Worm (Caenorhabditis elegans): ENCODE data around the gene tyra-2.

The tyra-2 gene

DNA sequence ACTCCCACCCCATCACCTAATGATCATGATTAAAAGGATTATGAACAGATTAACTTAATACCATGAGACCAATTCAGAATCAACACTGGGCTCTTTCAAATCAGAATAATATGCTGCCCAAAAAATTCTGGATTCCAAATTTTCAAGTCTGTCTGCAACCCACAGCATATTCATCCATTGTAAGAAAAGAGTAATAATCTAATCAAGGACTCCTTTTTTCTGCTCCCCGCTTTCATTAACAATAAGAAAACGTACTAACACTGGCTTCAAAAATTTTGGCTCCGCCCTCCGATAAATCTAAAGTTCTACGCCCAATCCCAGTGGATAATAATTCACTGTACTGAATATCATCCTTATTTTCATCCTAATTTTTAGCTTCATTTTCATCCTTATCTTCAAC lies 17.2 kb downstream of the tyra-2 start:
- TF ChIP-seq blmp-1 (tag; optimal IDR thresholded peaks at IDR 0.05) = no peak
- no peak for TF ChIP-seq fkh-8 (tag; optimal IDR thresholded peaks at IDR 0.05)
- TF ChIP-seq aly-2 (tag; optimal IDR thresholded peaks at IDR 0.05) = no peak
- TF ChIP-seq irx-1 (tag; optimal IDR thresholded peaks at IDR 0.05) = no peak
- TF ChIP-seq ztf-4 (tag; optimal IDR thresholded peaks at IDR 0.05) = no peak
- TF ChIP-seq hlh-4 (tag; optimal IDR thresholded peaks at IDR 0.05) = no peak
- peak; percentile 80 for TF ChIP-seq dsc-1 (tag; optimal IDR thresholded peaks at IDR 0.05)

DNA sequence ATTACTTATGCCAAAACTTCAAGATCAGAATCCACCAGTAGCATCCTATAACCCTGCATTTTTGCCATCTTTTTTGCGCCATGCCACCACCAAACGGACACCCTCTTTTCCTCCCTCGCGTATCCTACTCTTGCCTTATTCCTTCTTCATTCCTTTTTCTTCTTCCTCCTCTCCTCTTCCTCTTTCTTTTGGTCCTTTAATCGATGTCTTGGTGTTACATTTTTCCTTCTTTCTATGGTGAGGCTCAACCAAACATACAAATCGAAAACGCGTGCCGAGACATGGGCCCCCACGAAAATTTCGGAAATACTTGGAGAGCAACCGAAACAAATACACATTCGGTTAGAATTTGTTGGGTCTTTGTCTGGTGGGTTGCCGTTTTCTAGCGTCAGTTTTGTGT lies 34.1 kb downstream of the tyra-2 start:
- TF ChIP-seq fos-1 (tag; optimal IDR thresholded peaks at IDR 0.05) (no peak), ceh-82 (tag; optimal IDR thresholded peaks at IDR 0.05) (peak in 1 of 3 experiments; percentile 19), efl-1 (optimal IDR thresholded peaks at IDR 0.05) (no peak), efl-1 (GFP tag; optimal IDR thresholded peaks at IDR 0.05 in 1 of 2) (peak in 1 of 2 experiments; percentile 83), egl-13 (tag; optimal IDR thresholded peaks at IDR 0.05) (no peak), lin-14 (GFP tag; optimal IDR thresholded peaks at IDR 0.05) (peak; percentile 69), mdl-1 (tag; optimal IDR thresholded peaks at IDR 0.05) (no peak)

DNA sequence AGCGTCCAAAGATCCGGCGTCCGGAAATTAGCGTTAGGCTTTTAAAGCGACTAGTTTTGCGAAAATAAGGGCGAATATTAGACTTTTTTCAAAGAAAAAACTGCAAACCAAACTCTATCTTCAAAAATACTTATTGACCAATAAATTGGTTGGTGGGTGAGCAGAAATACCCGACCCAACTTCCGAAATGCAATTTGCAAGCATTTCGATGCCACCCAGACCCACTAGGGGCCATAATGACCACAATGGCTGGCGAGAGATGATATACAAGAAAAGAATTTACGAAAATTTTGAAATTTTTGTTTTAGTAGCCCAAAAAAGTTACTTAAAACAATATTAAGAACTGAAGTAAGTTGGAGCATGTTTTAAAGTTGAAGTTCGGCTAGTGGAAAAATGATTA lies 35.2 kb downstream of the tyra-2 start:
- peak; percentile 30 for TF ChIP-seq lin-14 (GFP tag; optimal IDR thresholded peaks at IDR 0.05)
- TF ChIP-seq rnt-1 (tag; optimal IDR thresholded peaks at IDR 0.05) = no peak

DNA sequence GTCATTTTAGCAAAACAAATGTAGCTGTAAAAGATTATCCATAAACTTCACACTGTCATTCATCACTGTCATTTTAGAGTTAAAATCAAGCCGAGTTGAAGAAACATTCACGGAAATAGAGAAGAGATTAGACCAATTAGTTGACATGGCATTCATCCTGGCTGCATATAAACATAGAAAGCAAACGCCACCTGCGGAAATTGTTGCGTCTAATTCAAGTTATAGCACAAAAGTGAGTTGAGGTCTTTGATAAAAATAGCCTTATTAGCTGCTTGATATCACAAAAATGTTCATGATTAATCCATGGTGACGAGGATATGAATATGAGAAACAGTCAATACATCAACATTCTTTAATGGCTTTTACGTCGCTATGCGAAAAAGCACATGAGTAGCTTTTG lies 36.8 kb downstream of the tyra-2 start:
- TF ChIP-seq efl-1 (optimal IDR thresholded peaks at IDR 0.05) (no peak), efl-1 (GFP tag; optimal IDR thresholded peaks at IDR 0.05 in 1 of 2) (peak in 1 of 2 experiments; percentile 49), fkh-8 (tag; optimal IDR thresholded peaks at IDR 0.05) (peak; percentile 40), ceh-8 (GFP tag; optimal IDR thresholded peaks at IDR 0.05) (no peak), dpl-1 (GFP tag; optimal IDR thresholded peaks at IDR 0.05) (no peak), dsc-1 (tag; optimal IDR thresholded peaks at IDR 0.05) (peak; percentile 90), pax-3 (tag; optimal IDR thresholded peaks at IDR 0.05) (peak; percentile 32), lin-39 (tag; optimal IDR thresholded peaks at IDR 0.05) (no peak), lin-14 (GFP tag; optimal IDR thresholded peaks at IDR 0.05) (no peak)

DNA sequence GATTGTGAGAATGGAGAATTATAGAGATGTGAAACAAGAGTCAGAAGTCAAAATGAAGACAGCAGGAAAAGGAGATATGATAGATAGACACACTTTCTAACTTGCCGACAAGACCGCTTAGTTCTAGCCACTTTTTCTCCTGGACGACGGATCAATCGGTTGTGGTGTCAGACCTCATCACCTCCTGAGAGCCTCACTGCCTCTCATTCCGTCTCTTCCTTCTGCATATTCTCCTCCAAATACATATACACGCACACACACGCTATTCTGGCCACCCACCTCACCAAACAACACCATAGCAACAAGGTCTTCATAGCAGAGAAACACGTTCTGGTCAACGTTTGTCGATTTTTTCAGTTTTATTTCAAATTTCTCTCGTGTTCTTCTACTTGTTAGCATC lies 38.3 kb downstream of the tyra-2 start, which contains the start of gene F01E11.3:
TSS of gene F01E11.3 (plus strand) at position 301 of the 400 bp plus-strand sequence.
- TF ChIP-seq aly-2 (tag; optimal IDR thresholded peaks at IDR 0.05) = no peak
- TF ChIP-seq unc-130 (tag; optimal IDR thresholded peaks at IDR 0.05) = no peak
- no peak for TF ChIP-seq snpc-4 (tag; optimal IDR thresholded peaks at IDR 0.05)
- TF ChIP-seq aha-1 (tag; optimal IDR thresholded peaks at IDR 0.05) = no peak
- TF ChIP-seq lsy-2 (tag; optimal IDR thresholded peaks at IDR 0.05) = no peak
- no peak for TF ChIP-seq unc-30 (tag; optimal IDR thresholded peaks at IDR 0.05)
- TF ChIP-seq ceh-8 (GFP tag; optimal IDR thresholded peaks at IDR 0.05) = no peak
- TF ChIP-seq ceh-63 (GFP tag; optimal IDR thresholded peaks at IDR 0.05) = no peak
- no peak for TF ChIP-seq nhr-71 (tag; optimal IDR thresholded peaks at IDR 0.05)
- TF ChIP-seq swsn-7 (tag; optimal IDR thresholded peaks at IDR 0.05) = no peak
- TF ChIP-seq nhr-28 (tag; optimal IDR thresholded peaks at IDR 0.05) = no peak
- no peak for TF ChIP-seq egl-13 (tag; optimal IDR thresholded peaks at IDR 0.05)
- no peak for TF ChIP-seq F16B12.6 (tag; optimal IDR thresholded peaks at IDR 0.05)
- no peak for TF ChIP-seq lir-3 (tag; optimal IDR thresholded peaks at IDR 0.05; ENCODE audit: poor library complexity)
- TF ChIP-seq dsc-1 (tag; optimal IDR thresholded peaks at IDR 0.05) = no peak

DNA sequence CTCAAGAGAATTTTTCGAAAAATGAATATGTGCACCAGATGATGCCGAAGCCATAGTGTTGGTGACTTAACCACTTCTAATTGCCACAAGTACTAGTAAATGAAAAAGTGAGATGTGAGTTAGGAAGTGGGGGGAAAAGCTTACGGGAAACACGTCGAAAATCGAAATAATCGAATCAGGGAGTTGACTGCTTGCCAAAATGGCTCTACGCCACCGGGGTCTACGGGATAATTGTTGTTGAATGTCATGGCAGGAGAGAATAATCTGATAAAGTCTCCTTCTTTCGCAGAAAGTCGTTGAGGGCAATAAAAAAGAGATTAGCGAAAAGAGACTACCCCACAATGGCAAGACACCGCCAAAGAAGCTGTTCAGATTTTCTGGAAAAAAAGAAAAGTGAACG lies 41.5 kb downstream of the tyra-2 start:
- TF ChIP-seq lin-14 (GFP tag; optimal IDR thresholded peaks at IDR 0.05) (peak; percentile 21), irx-1 (tag; optimal IDR thresholded peaks at IDR 0.05) (no peak), swsn-7 (tag; optimal IDR thresholded peaks at IDR 0.05) (no peak), aha-1 (tag; optimal IDR thresholded peaks at IDR 0.05) (no peak)

DNA sequence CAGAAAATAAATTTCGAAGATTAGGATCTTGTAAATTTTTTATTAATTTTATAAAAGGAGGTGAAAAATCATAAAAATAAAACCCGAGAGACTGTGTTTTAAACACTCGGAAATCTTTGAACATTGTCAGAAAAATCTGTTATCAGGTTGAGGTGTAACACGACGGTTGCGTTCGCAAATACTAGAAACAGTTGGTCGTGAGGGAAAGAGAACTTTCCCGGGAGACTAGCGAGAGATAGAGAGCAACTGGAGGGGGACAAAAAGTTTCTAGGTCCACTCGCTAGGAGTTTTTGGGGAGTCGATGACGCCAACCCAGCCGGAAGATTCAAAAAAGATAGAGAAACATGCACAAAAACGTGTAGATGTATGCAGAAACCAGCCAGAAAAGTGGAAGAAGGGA lies 43.0 kb downstream of the tyra-2 start:
- TF ChIP-seq rnt-1 (tag; optimal IDR thresholded peaks at IDR 0.05) = peak; percentile 17
- TF ChIP-seq ets-5 (GFP tag; IDR thresholded peaks at IDR 0.05) = no peak
- no peak for TF ChIP-seq unc-130 (tag; optimal IDR thresholded peaks at IDR 0.05)
- peak; percentile 49 for TF ChIP-seq lin-14 (GFP tag; optimal IDR thresholded peaks at IDR 0.05)

Measured in whole organism, L1 larva.